Fruit fly (Drosophila melanogaster): ENCODE measurements around the gene Hpr1.
A peak's percentile ranks its signal among the peaks of the same experiment; 100 is the strongest.

The Hpr1 gene

dm6 chr3R:5821243-5821642 lies at the start of gene Hpr1:
Gene Hpr1, minus strand, starts transcription at chr3R:5821440.
- TF ChIP-seq CG17801 (GFP tag; optimal IDR thresholded peaks at IDR 0.05; ENCODE audit: partially characterized antibody) = no peak

dm6 chr3R:5862032-5862641 lies 40.9 kb upstream of the Hpr1 start, which contains the start of gene CG2017:
Gene CG2017, minus strand, starts transcription at chr3R:5862405.
- no peak for TF ChIP-seq CG17801 (GFP tag; optimal IDR thresholded peaks at IDR 0.05; ENCODE audit: partially characterized antibody)

- no peak for TF ChIP-seq CG17801 (GFP tag; optimal IDR thresholded peaks at IDR 0.05; ENCODE audit: partially characterized antibody)
Observed at dm6 chr3R:5861218-5861902, 40.1 kb upstream of the Hpr1 start.

- no peak for TF ChIP-seq CG17801 (GFP tag; optimal IDR thresholded peaks at IDR 0.05; ENCODE audit: partially characterized antibody)
Observed at dm6 chr3R:5860736-5861217, 39.5 kb upstream of the Hpr1 start.

dm6 chr3R:5856215-5856614 lies 35.0 kb upstream of the Hpr1 start, which contains the start of the genes disp and ECSIT:
Gene disp, minus strand, starts transcription at chr3R:5856311.
Gene ECSIT, plus strand, starts transcription at chr3R:5856585.
- peak; percentile 56 for TF ChIP-seq CG17801 (GFP tag; optimal IDR thresholded peaks at IDR 0.05; ENCODE audit: partially characterized antibody)

- no peak for TF ChIP-seq CG17801 (GFP tag; optimal IDR thresholded peaks at IDR 0.05; ENCODE audit: partially characterized antibody)
Observed at dm6 chr3R:5853032-5853431, 31.8 kb upstream of the Hpr1 start, which contains the start of gene CG34287. Gene CG34287, plus strand, starts transcription at chr3R:5853332.

dm6 chr3R:5846570-5847270 lies 25.5 kb upstream of the Hpr1 start, which contains the start of gene CG14676:
Gene CG14676, plus strand, starts transcription at chr3R:5847220.
- no peak for TF ChIP-seq CG17801 (GFP tag; optimal IDR thresholded peaks at IDR 0.05; ENCODE audit: partially characterized antibody)

- TF ChIP-seq CG17801 (GFP tag; optimal IDR thresholded peaks at IDR 0.05; ENCODE audit: partially characterized antibody) = no peak
Observed at dm6 chr3R:5843516-5843915, 22.3 kb upstream of the Hpr1 start.

dm6 chr3R:5841290-5841689 lies 20.1 kb upstream of the Hpr1 start:
- TF ChIP-seq CG17801 (GFP tag; optimal IDR thresholded peaks at IDR 0.05; ENCODE audit: partially characterized antibody) = no peak

- TF ChIP-seq CG17801 (GFP tag; optimal IDR thresholded peaks at IDR 0.05; ENCODE audit: partially characterized antibody) = no peak
Observed at dm6 chr3R:5840870-5841269, 19.6 kb upstream of the Hpr1 start, which contains the start of gene CG1213. Gene CG1213, plus strand, starts transcription at chr3R:5841170.

dm6 chr3R:5838683-5839365 lies 17.6 kb upstream of the Hpr1 start:
- TF ChIP-seq CG17801 (GFP tag; optimal IDR thresholded peaks at IDR 0.05; ENCODE audit: partially characterized antibody) = no peak

dm6 chr3R:5836536-5836935 lies 15.3 kb upstream of the Hpr1 start:
- TF ChIP-seq CG17801 (GFP tag; optimal IDR thresholded peaks at IDR 0.05; ENCODE audit: partially characterized antibody) = no peak

dm6 chr3R:5833948-5834504 lies 12.8 kb upstream of the Hpr1 start:
- no peak for TF ChIP-seq CG17801 (GFP tag; optimal IDR thresholded peaks at IDR 0.05; ENCODE audit: partially characterized antibody)

dm6 chr3R:5832345-5832981 lies 11.2 kb upstream of the Hpr1 start:
- no peak for TF ChIP-seq CG17801 (GFP tag; optimal IDR thresholded peaks at IDR 0.05; ENCODE audit: partially characterized antibody)
